Worm (Caenorhabditis elegans) whole organism, mixed stage, embryonic: ENCODE results near the gene dgat-2.

Experiments used
- blmp-1 ChIP-seq: fragments of 150-350 bp; optimal IDR thresholded peaks from 2 replicates; lab custom pipeline; 2014; ENCODE audit warnings: missing biosample characterization, missing genetic modification characterization
- ces-1 ChIP-seq: fragments of 150-350 bp; optimal IDR thresholded peaks from 2 replicates; lab custom pipeline; 2014; ENCODE audit warnings: missing biosample characterization, missing genetic modification reagents, missing genetic modification characterization
- drap-1 ChIP-seq: fragments of 200-800 bp; sonication (Bioruptor generic); optimal IDR thresholded peaks from 3 replicates; lab custom pipeline; 2018; ENCODE audit warnings: mild to moderate bottlenecking, missing genetic modification characterization, missing compliant biosample characterization
- nhr-237 ChIP-seq: fragments of 150-350 bp; optimal IDR thresholded peaks from 2 replicates; lab custom pipeline; 2014; ENCODE audit warnings: missing biosample characterization, missing genetic modification characterization
- nhr-28 ChIP-seq: fragments of 150-350 bp; optimal IDR thresholded peaks from 2 replicates; lab custom pipeline; 2014; ENCODE audit warnings: missing biosample characterization, missing genetic modification characterization
- nhr-76 ChIP-seq: sonication (generic microtip); optimal IDR thresholded peaks from 2 replicates; lab custom pipeline; 2017; ENCODE audit warnings: missing biosample characterization, missing genetic modification characterization
- unc-39 ChIP-seq: fragments of 150-350 bp; optimal IDR thresholded peaks from 2 replicates; lab custom pipeline; 2014; ENCODE audit warnings: missing biosample characterization, missing genetic modification characterization
- unc-62 ChIP-seq: fragments of 150-350 bp; optimal IDR thresholded peaks from 2 replicates; lab custom pipeline; 2014; ENCODE audit warnings: missing biosample characterization, missing genetic modification reagents, missing genetic modification characterization
- zip-8 ChIP-seq: fragments of 150-350 bp; optimal IDR thresholded peaks from 2 replicates; lab custom pipeline; 2014; ENCODE audit warnings: missing biosample characterization, missing genetic modification characterization

ce11 chrV:17624906-17625305 lies 35.2 kb upstream of the dgat-2 start, which contains the start of gene F57G4.11:
- TF ChIP-seq ces-1 (no peak), drap-1 (GFP tag; lab: Kevin White, UChicago) (no peak), zip-8 (tag; lab: Kevin White, UChicago) (no peak), unc-62 (no peak), nhr-28 (tag; lab: Kevin White, UChicago) (no peak), blmp-1 (tag; lab: Kevin White, UChicago) (no peak), nhr-76 (tag; lab: Kevin White, UChicago) (no peak), unc-39 (tag; lab: Kevin White, UChicago) (no peak), nhr-237 (tag; lab: Kevin White, UChicago) (no peak)
